Worm (Caenorhabditis elegans): ENCODE data around the gene F20D6.2.

The F20D6.2 gene

ce11 chrV:8203085-8203643, 17.3 kb downstream of the F20D6.2 start, which contains the start of gene cest-17:
Gene cest-17, plus strand, starts transcription at chrV:8203332.
- TF ChIP-seq nhr-28 (tag; optimal IDR thresholded peaks at IDR 0.05) (peak; percentile 28), ces-1 (GFP tag; optimal IDR thresholded peaks at IDR 0.05) (no peak), madf-9 (GFP tag; conservative IDR thresholded peaks at IDR 0.05) (no peak), duxl-1 (tag; optimal IDR thresholded peaks at IDR 0.05; ENCODE audit: poor library complexity) (no peak), daf-16 (GFP tag; optimal IDR thresholded peaks at IDR 0.05) (no peak), daf-16 (tag; optimal IDR thresholded peaks at IDR 0.05) (peak; percentile 71), daf-8 (GFP tag; IDR thresholded peaks at IDR 0.05) (no peak), php-3 (GFP tag; IDR thresholded peaks at IDR 0.05) (no peak), dve-1 (tag; optimal IDR thresholded peaks at IDR 0.05; ENCODE audit: insufficient read depth) (peak; percentile 36), zip-2 (tag; optimal IDR thresholded peaks at IDR 0.05) (no peak), mdl-1 (tag; optimal IDR thresholded peaks at IDR 0.05) (no peak), lir-3 (tag; optimal IDR thresholded peaks at IDR 0.05) (no peak), unc-62 (GFP tag; optimal IDR thresholded peaks at IDR 0.05 in 1 of 2) (peak in 1 of 2 experiments; percentile 57), unc-62 (tag; optimal IDR thresholded peaks at IDR 0.05) (no peak), spr-1 (tag; optimal IDR thresholded peaks at IDR 0.05) (no peak), nhr-6 (tag; optimal IDR thresholded peaks at IDR 0.05) (peak; percentile 37), nhr-11 (tag; optimal IDR thresholded peaks at IDR 0.05) (no peak), T26A8.4 (GFP tag; IDR thresholded peaks at IDR 0.05) (no peak), unc-39 (tag; optimal IDR thresholded peaks at IDR 0.05) (no peak), hlh-11 (tag; optimal IDR thresholded peaks at IDR 0.05) (peak; percentile 8), mep-1 (tag; optimal IDR thresholded peaks at IDR 0.05) (peak; percentile 5), mes-2 (tag; optimal IDR thresholded peaks at IDR 0.05; ENCODE audit: poor library complexity, severe bottlenecking) (peak; percentile 11)

DNA sequence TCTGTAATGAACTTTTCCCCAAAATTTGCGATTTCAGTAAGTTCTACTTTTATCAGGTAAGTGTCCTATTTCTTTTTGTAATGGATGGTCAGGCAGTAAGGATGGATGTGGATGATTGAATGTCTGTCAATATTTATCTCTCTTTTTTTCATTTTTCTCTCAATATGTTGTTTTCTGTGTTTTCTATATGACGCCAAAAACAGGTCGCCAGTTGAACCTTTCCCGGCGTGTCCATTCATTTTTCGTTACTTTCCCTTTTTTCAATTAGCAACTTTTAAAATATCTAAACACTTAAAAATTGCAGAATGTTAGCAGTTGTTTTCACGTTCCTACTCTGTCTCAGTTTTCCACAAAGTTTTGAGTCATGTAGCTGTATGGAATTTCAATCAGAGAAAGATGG, 21.1 kb downstream of the F20D6.2 start, which contains the start of gene timp-1:
Gene timp-1 (plus strand): TSS at position 305 of the 400 bp plus-strand sequence.
- no peak for TF ChIP-seq lin-13 (GFP tag; optimal IDR thresholded peaks at IDR 0.05)
- TF ChIP-seq mxl-3 (GFP tag; optimal IDR thresholded peaks at IDR 0.05) = no peak
- no peak for TF ChIP-seq madf-5 (GFP tag; IDR thresholded peaks at IDR 0.05)
- TF ChIP-seq T26A8.4 (GFP tag; IDR thresholded peaks at IDR 0.05) = no peak
- no peak for TF ChIP-seq lim-7 (GFP tag; IDR thresholded peaks at IDR 0.05)
- TF ChIP-seq ZK337.2 (GFP tag; IDR thresholded peaks at IDR 0.05) = no peak

DNA sequence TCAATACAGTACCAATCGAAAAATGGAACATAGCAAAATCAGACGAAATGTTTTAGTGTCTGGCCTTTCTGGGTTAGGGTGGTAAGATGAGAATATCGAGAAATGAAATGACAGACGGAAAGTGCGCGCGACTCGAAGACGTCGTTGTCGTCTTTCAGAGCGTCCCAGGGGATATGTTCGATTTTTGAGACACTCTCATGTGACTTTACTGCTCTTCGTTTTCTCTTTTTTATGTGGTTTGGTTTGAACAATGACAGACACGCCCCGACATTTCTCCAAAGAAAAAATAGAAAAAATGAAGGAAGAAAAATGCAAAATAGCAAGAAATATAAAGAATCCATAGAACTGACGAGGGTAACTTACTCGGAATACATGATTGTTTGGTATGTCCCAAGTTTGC, 24.7 kb downstream of the F20D6.2 start:
- TF ChIP-seq spr-3 (GFP tag; optimal IDR thresholded peaks at IDR 0.05) = no peak
- TF ChIP-seq aha-1 (tag) = peak; percentile 41
- no peak for TF ChIP-seq nhr-11 (tag; optimal IDR thresholded peaks at IDR 0.05)
- no peak for TF ChIP-seq D1046.2 (GFP tag; IDR thresholded peaks at IDR 0.05)
- peak in 1 of 2 experiments; percentile 38 for TF ChIP-seq lsy-2 (tag; optimal IDR thresholded peaks at IDR 0.05)
- no peak for TF ChIP-seq nhr-28 (tag; optimal IDR thresholded peaks at IDR 0.05)
- TF ChIP-seq sdz-12 (GFP tag; optimal IDR thresholded peaks at IDR 0.05) = no peak
- no peak for TF ChIP-seq ces-1 (GFP tag; optimal IDR thresholded peaks at IDR 0.05)
- no peak for TF ChIP-seq lin-39 (tag; optimal IDR thresholded peaks at IDR 0.05)
- peak in 1 of 2 experiments; percentile 91 for TF ChIP-seq unc-62 (GFP tag; optimal IDR thresholded peaks at IDR 0.05 in 1 of 2)
- TF ChIP-seq unc-62 (tag; optimal IDR thresholded peaks at IDR 0.05) = no peak
- no peak for TF ChIP-seq lir-3 (tag; optimal IDR thresholded peaks at IDR 0.05)
- TF ChIP-seq Y48G9A.11 (GFP tag; IDR thresholded peaks at IDR 0.05) = no peak

DNA sequence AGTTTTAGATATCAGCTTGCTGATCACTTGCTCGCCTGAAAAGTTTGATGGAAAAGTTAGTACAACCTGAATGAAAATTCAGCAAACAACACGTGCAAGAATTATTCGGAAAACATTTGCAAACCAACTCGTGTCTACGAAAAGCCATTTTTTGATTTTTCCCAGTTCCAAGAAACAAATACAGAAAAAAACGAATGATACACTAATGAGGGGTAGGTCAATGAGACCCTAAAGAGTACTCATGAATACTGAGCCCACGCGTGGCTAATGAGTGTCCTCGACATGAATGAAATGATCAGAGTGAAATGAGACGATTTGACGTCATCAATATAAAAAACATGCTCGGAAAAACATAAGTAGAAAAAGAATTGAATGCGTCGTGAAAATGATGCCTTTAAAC, 26.2 kb downstream of the F20D6.2 start:
- TF ChIP-seq F26F4.8 (GFP tag; conservative IDR thresholded peaks at IDR 0.05) (no peak), saeg-2 (GFP tag; IDR thresholded peaks at IDR 0.05) (0 out of 2 replicates have a peak, but pooled peaks have one; percentile 21)
